Fruit fly (Drosophila melanogaster) whole organism, adult: ENCODE measurements around the gene solo.

Experiments
- CG12768 ChIP-seq: fragments of 200-800 bp; sonication (Bioruptor generic); optimal IDR thresholded peaks from 2 replicates; lab custom pipeline; 2017; ENCODE audit warnings: missing biosample characterization, missing genetic modification characterization, mild to moderate bottlenecking, moderate library complexity, missing genetic modification reagents
- CG1620 ChIP-seq: fragments of 200-800 bp; sonication (Bioruptor generic); optimal IDR thresholded peaks from 2 replicates; lab custom pipeline; 2016; ENCODE audit warnings: missing biosample characterization, missing genetic modification characterization
- Clk ChIP-seq: fragments of 200-800 bp; sonication (Bioruptor generic); optimal IDR thresholded peaks from 2 replicates; lab custom pipeline; 2017; ENCODE audit warnings: missing biosample characterization, missing genetic modification characterization
- bab1 ChIP-seq: fragments of 200-800 bp; sonication (Bioruptor generic); optimal IDR thresholded peaks from 3 replicates; lab custom pipeline; 2019; ENCODE audit warnings: missing biosample characterization, mild to moderate bottlenecking, missing genetic modification characterization, moderate library complexity
- kay ChIP-seq: fragments of 200-800 bp; sonication (Bioruptor generic); peaks from one replicate; lab custom pipeline; 2016; ENCODE audit warnings: missing biosample characterization, missing genetic modification characterization, borderline replicate concordance

- no peak for TF ChIP-seq Clk
- no peak for TF ChIP-seq CG1620 (GFP tag; lab: Kevin White, UChicago)
- no peak for TF ChIP-seq bab1
- no peak for TF ChIP-seq CG12768 (GFP tag; lab: Kevin White, UChicago)
- no peak for TF ChIP-seq kay (GFP tag; lab: Kevin White, UChicago)
Measured at dm6 chr2L:15070216-15070615, 8.8 kb downstream of the solo start, which contains the start of gene vig.
